Worm (Caenorhabditis elegans) whole organism, young adult: Measurements from ENCODE around the gene nse-4.

Experiments
- B0336.3 ChIP-seq: fragments of 200-800 bp; sonication (Bioruptor generic); IDR thresholded peaks from 2 replicates; pipeline ENCODE4 v1.3.6; 2022; ENCODE audit warnings: missing genetic modification characterization, missing compliant biosample characterization
- F33H1.4 ChIP-seq: fragments of 200-800 bp; sonication (Bioruptor generic); IDR thresholded peaks from 2 replicates; pipeline ENCODE4 v1.3.6; 2022; ENCODE audit warnings: missing genetic modification reagents, missing genetic modification characterization, missing compliant biosample characterization
- F37B4.10 ChIP-seq: fragments of 200-800 bp; sonication (Bioruptor generic); IDR thresholded peaks from 2 replicates; pipeline ENCODE4 v1.3.6; 2022; ENCODE audit warnings: missing genetic modification characterization, missing compliant biosample characterization
- F39B2.1 ChIP-seq: fragments of 200-800 bp; sonication (Bioruptor generic); IDR thresholded peaks from 2 replicates; pipeline ENCODE4 v1.3.6; 2022; ENCODE audit warnings: missing genetic modification reagents, missing genetic modification characterization, missing compliant biosample characterization
- K11D2.4 ChIP-seq: fragments of 200-800 bp; sonication (Bioruptor generic); IDR thresholded peaks from 2 replicates; pipeline ENCODE4 v1.3.6; 2022; ENCODE audit warnings: missing genetic modification reagents, missing genetic modification characterization, missing compliant biosample characterization
- akir-1 ChIP-seq: fragments of 200-800 bp; sonication (Bioruptor generic); optimal IDR thresholded peaks from 2 replicates; lab custom pipeline; 2018; ENCODE audit warnings: mild to moderate bottlenecking, missing genetic modification characterization, moderate library complexity, missing compliant biosample characterization
- ama-1 ChIP-seq, 3 experiments: fragments of 150-350 bp in 1 of 3; sonication (generic microtip) in 2 of 3; optimal IDR thresholded peaks; 2 replicates each; lab custom pipeline; 2014 to 2018; ENCODE audit warnings: missing biosample characterization in 2 of 3, missing genetic modification characterization in 2 of 3, missing genetic modification reagents in 2 of 3
- bed-2 ChIP-seq: fragments of 200-800 bp; sonication (Bioruptor generic); IDR thresholded peaks from 2 replicates; pipeline ENCODE4 v1.3.6; 2022; ENCODE audit warnings: missing genetic modification reagents, missing genetic modification characterization, missing compliant biosample characterization
- cebp-1 ChIP-seq, 2 experiments: fragments of 200-800 bp in 1 of 2; sonication (Bioruptor generic) in 1 of 2; sonication (generic microtip) in 1 of 2; IDR thresholded peaks in 1 of 2; optimal IDR thresholded peaks in 1 of 2; 2 replicates each; pipeline versions ENCODE4 v1.3.6 to Lab custom; 2017 to 2022; ENCODE audit warnings: missing compliant biosample characterization in 2 of 2, missing genetic modification characterization in 2 of 2, mild to moderate bottlenecking in 1 of 2, missing genetic modification reagents in 1 of 2, moderate library complexity in 1 of 2
- cebp-2 ChIP-seq: fragments of 200-800 bp; sonication (Bioruptor generic); IDR thresholded peaks from 2 replicates; pipeline ENCODE4 v1.3.6; 2022; ENCODE audit warnings: missing genetic modification characterization, missing compliant biosample characterization
- ceh-100 ChIP-seq: fragments of 200-800 bp; sonication (Bioruptor generic); IDR thresholded peaks from 2 replicates; pipeline ENCODE4 v1.3.6; 2022; ENCODE audit warnings: missing genetic modification reagents, missing genetic modification characterization, missing compliant biosample characterization
- ceh-58 ChIP-seq: fragments of 200-800 bp; sonication (Bioruptor generic); IDR thresholded peaks from 2 replicates; pipeline ENCODE4 v1.3.6; 2022; ENCODE audit warnings: missing genetic modification characterization, missing compliant biosample characterization
- ceh-91 ChIP-seq: fragments of 200-800 bp; sonication (Bioruptor generic); IDR thresholded peaks from 2 replicates; pipeline ENCODE4 v1.3.6; 2022; ENCODE audit warnings: missing genetic modification reagents, missing genetic modification characterization, missing compliant biosample characterization
- chd-7 ChIP-seq: sonication (generic microtip); optimal IDR thresholded peaks from 2 replicates; lab custom pipeline; 2016; ENCODE audit warnings: mild to moderate bottlenecking, missing genetic modification characterization, moderate library complexity, missing compliant biosample characterization
- dpl-1 ChIP-seq: fragments of 150-350 bp; optimal IDR thresholded peaks from 2 replicates; lab custom pipeline; 2014; ENCODE audit warnings: missing biosample characterization, missing genetic modification reagents, missing genetic modification characterization
- efl-1 ChIP-seq: fragments of 150-350 bp; optimal IDR thresholded peaks from 2 replicates; lab custom pipeline; 2014; ENCODE audit warnings: missing biosample characterization, missing genetic modification reagents, missing genetic modification characterization
- egrh-3 ChIP-seq: fragments of 200-800 bp; sonication (Bioruptor generic); IDR thresholded peaks from 2 replicates; pipeline ENCODE4 v1.3.6; 2022; ENCODE audit warnings: missing genetic modification reagents, missing genetic modification characterization, missing compliant biosample characterization
- ets-4 ChIP-seq: fragments of 200-800 bp; sonication (Bioruptor generic); optimal IDR thresholded peaks from 2 replicates; lab custom pipeline; 2018; ENCODE audit warnings: mild to moderate bottlenecking, missing genetic modification characterization, missing compliant biosample characterization
- gei-17 ChIP-seq: fragments of 200-800 bp; sonication (Bioruptor generic); optimal IDR thresholded peaks from 2 replicates; lab custom pipeline; 2018; ENCODE audit warnings: mild to moderate bottlenecking, missing genetic modification characterization, missing compliant biosample characterization
- hlh-26 ChIP-seq: fragments of 200-800 bp; sonication (Bioruptor generic); conservative IDR thresholded peaks from 2 replicates; pipeline ENCODE4 v1.3.6; 2022; ENCODE audit warnings: missing genetic modification reagents, missing genetic modification characterization, missing compliant biosample characterization
- hmg-1.2 ChIP-seq: fragments of 200-800 bp; sonication (Bioruptor generic); IDR thresholded peaks from 2 replicates; pipeline ENCODE4 v1.3.6; 2022; ENCODE audit warnings: missing genetic modification reagents, missing genetic modification characterization, missing compliant biosample characterization
- hrde-1 ChIP-seq: sonication (generic microtip); optimal IDR thresholded peaks from 2 replicates; lab custom pipeline; 2016; ENCODE audit warnings: missing genetic modification characterization, mild to moderate bottlenecking, missing compliant biosample characterization, moderate library complexity, missing genotype, missing genetic modification reagents, borderline replicate concordance
- lag-1 ChIP-seq: fragments of 200-800 bp; sonication (Bioruptor generic); IDR thresholded peaks from 2 replicates; pipeline ENCODE4 v1.3.6; 2022; ENCODE audit warnings: missing genetic modification reagents, missing genetic modification characterization, missing compliant biosample characterization
- let-526 ChIP-seq: fragments of 200-800 bp; sonication (Bioruptor generic); IDR thresholded peaks from 2 replicates; pipeline ENCODE4 v1.3.6; 2022; ENCODE audit warnings: missing genetic modification reagents, missing genetic modification characterization, missing compliant biosample characterization
- lin-35 ChIP-seq, 3 experiments: fragments of 150-350 bp in 2 of 3; sonication (generic microtip) in 1 of 3; optimal IDR thresholded peaks; 2 replicates each; lab custom pipeline; 2014 to 2018; ENCODE audit warnings: missing biosample characterization in 3 of 3, missing genetic modification characterization in 3 of 3, missing genetic modification reagents in 3 of 3
- lir-1 ChIP-seq: fragments of 200-800 bp; sonication (Bioruptor generic); conservative IDR thresholded peaks from 2 replicates; pipeline ENCODE4 v1.3.6; 2022; ENCODE audit warnings: missing genetic modification reagents, missing genetic modification characterization, missing compliant biosample characterization
- lsl-1 ChIP-seq: fragments of 200-800 bp; sonication (Bioruptor generic); optimal IDR thresholded peaks from 2 replicates; lab custom pipeline; 2018; ENCODE audit warnings: mild to moderate bottlenecking, missing genetic modification characterization, moderate library complexity, missing compliant biosample characterization
- mel-28 ChIP-seq: sonication (generic microtip); optimal IDR thresholded peaks from 2 replicates; lab custom pipeline; 2016; ENCODE audit warnings: borderline replicate concordance, mild to moderate bottlenecking, missing genetic modification characterization, missing compliant biosample characterization
- nfya-2 ChIP-seq: fragments of 200-800 bp; sonication (Bioruptor generic); IDR thresholded peaks from 2 replicates; pipeline ENCODE4 v1.3.6; 2022; ENCODE audit warnings: missing genetic modification reagents, missing genetic modification characterization, missing compliant biosample characterization
- repo-1 ChIP-seq: sonication (generic microtip); optimal IDR thresholded peaks from 2 replicates; lab custom pipeline; 2017; ENCODE audit warnings: mild to moderate bottlenecking, missing genetic modification characterization, missing compliant biosample characterization
- sdz-38 ChIP-seq: sonication (generic microtip); optimal IDR thresholded peaks from 2 replicates; lab custom pipeline; 2016; ENCODE audit warnings: missing genotype, missing genetic modification characterization, missing compliant biosample characterization
- sea-2 ChIP-seq: fragments of 200-800 bp; sonication (Bioruptor generic); IDR thresholded peaks from 2 replicates; pipeline ENCODE4 v1.3.6; 2022; ENCODE audit warnings: missing genetic modification characterization, missing compliant biosample characterization
- snpc-1.3 ChIP-seq: sonication (generic microtip); optimal IDR thresholded peaks from 2 replicates; lab custom pipeline; 2017; ENCODE audit warnings: missing genetic modification characterization, mild to moderate bottlenecking, missing compliant biosample characterization, antibody characterized with exemption, moderate library complexity, missing genotype, missing genetic modification reagents; ENCODE audit not compliant: insufficient read depth
- somi-1 ChIP-seq: fragments of 200-800 bp; sonication (Bioruptor generic); optimal IDR thresholded peaks from 2 replicates; lab custom pipeline; 2018; ENCODE audit warnings: mild to moderate bottlenecking, missing genetic modification characterization, missing compliant biosample characterization
- sptf-2 ChIP-seq: fragments of 200-800 bp; sonication (Bioruptor generic); optimal IDR thresholded peaks from 2 replicates; lab custom pipeline; 2018; ENCODE audit warnings: mild to moderate bottlenecking, missing genetic modification characterization, missing compliant biosample characterization
- ztf-22 ChIP-seq: fragments of 200-800 bp; sonication (Bioruptor generic); optimal IDR thresholded peaks from 2 replicates; lab custom pipeline; 2018; ENCODE audit warnings: mild to moderate bottlenecking, missing genetic modification characterization, moderate library complexity, missing compliant biosample characterization
- ztf-25 ChIP-seq: fragments of 200-800 bp; sonication (Bioruptor generic); IDR thresholded peaks from 2 replicates; pipeline ENCODE4 v1.3.6; 2022; ENCODE audit warnings: missing genetic modification reagents, missing genetic modification characterization, missing compliant biosample characterization
- ztf-3 ChIP-seq: fragments of 200-800 bp; sonication (Bioruptor generic); optimal IDR thresholded peaks from 2 replicates; lab custom pipeline; 2018; ENCODE audit warnings: mild to moderate bottlenecking, missing genetic modification characterization, missing compliant biosample characterization

Gene nse-4

DNA sequence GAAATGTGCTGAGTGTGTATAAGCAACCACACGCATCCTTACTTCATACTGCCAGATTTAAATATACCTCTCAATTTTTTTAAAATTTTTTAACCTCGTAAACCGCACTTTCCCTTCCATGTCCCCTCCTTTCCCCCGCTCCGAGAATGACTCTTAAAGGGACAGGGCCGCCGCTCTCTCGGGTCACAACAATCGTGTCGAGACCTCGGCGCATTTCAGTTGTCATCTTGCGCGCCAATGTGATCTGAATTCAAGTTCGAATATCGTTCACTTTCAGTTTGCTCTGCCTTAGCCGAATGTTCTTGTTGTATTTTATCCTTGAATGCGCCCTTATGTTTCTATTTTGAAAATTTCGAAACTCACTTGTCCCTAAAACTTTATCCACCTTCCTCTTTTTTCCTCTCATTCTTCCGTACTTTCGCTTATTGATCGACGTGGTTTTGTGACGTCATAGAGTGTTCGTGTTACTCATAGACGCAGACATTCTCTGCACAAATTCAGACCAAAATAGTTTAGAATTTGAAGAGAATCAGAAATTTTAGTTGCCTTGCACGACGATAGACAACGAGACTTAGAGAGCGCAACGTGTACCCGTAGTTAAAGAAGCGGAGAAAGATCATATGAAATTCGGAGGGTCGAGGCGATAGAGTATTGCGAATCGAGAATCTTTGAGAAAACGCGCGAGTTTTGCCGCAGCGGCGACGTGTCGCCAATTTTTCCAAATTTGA, 41.7 kb downstream of the nse-4 start (continued):
- TF ChIP-seq cebp-1 (GFP tag; IDR thresholded peaks at IDR 0.05; lab: Robert Waterston, UW) (no peak), cebp-1 (tag; optimal IDR thresholded peaks at IDR 0.05; lab: Kevin White, UChicago) (peak; percentile 75), akir-1 (GFP tag; lab: Kevin White, UChicago) (no peak), lag-1 (GFP tag; lab: Robert Waterston, UW) (no peak), hlh-26 (GFP tag; lab: Robert Waterston, UW) (no peak), B0336.3 (GFP tag; lab: Robert Waterston, UW) (peak; percentile 73), hrde-1 (tag; lab: Kevin White, UChicago) (no peak), ama-1 (optimal IDR thresholded peaks at IDR 0.05; lab: Kevin White, UChicago) (no peak), ama-1 (GFP tag; optimal IDR thresholded peaks at IDR 0.05; lab: Kevin White, UChicago) (no peak), chd-7 (tag; lab: Kevin White, UChicago) (no peak), snpc-1.3 (tag; lab: Kevin White, UChicago) (peak; percentile 31), ztf-25 (GFP tag; lab: Robert Waterston, UW) (0 out of 2 replicates have a peak, but pooled peaks have one; percentile 11), lin-35 (GFP tag; optimal IDR thresholded peaks at IDR 0.05; lab: Kevin White, UChicago) (peak in 1 of 3 experiments; percentile 60), ceh-58 (no peak), bed-2 (no peak), sptf-2 (GFP tag; lab: Kevin White, UChicago) (no peak), F37B4.10 (0 out of 2 replicates have a peak, but pooled peaks have one; percentile 60), ceh-100 (GFP tag; lab: Robert Waterston, UW) (no peak), dpl-1 (GFP tag; lab: Kevin White, UChicago) (no peak), somi-1 (peak; percentile 29), repo-1 (tag; lab: Kevin White, UChicago) (no peak), F39B2.1 (GFP tag; lab: Robert Waterston, UW) (no peak), F33H1.4 (GFP tag; lab: Robert Waterston, UW) (peak; percentile 73), gei-17 (GFP tag; lab: Kevin White, UChicago) (peak; percentile 29), ztf-3 (GFP tag; lab: Kevin White, UChicago) (no peak), hmg-1.2 (GFP tag; lab: Robert Waterston, UW) (peak; percentile 92), K11D2.4 (GFP tag; lab: Robert Waterston, UW) (no peak), egrh-3 (GFP tag; lab: Robert Waterston, UW) (no peak), lir-1 (GFP tag; lab: Robert Waterston, UW) (0 out of 2 replicates have a peak, but pooled peaks have one; percentile 26), mel-28 (no peak), sdz-38 (no peak), efl-1 (peak; percentile 78), ceh-91 (GFP tag; lab: Robert Waterston, UW) (no peak), let-526 (GFP tag; lab: Robert Waterston, UW) (no peak), nfya-2 (GFP tag; lab: Robert Waterston, UW) (no peak), ztf-22 (GFP tag; lab: Kevin White, UChicago) (no peak), sea-2 (GFP tag; lab: Robert Waterston, UW) (no peak), cebp-2 (GFP tag; lab: Robert Waterston, UW) (no peak), lsl-1 (GFP tag; lab: Kevin White, UChicago) (no peak), ets-4 (GFP tag; lab: Kevin White, UChicago) (no peak)
